Worm (Caenorhabditis elegans) whole organism, young adult: ENCODE results near the gene tag-343.

Source experiments
- B0035.1 ChIP-seq: sonication (generic microtip); optimal IDR thresholded peaks from 2 replicates; lab custom pipeline; 2016; ENCODE audit warnings: missing genetic modification characterization, mild to moderate bottlenecking, missing compliant biosample characterization, missing genotype, missing genetic modification reagents
- B0336.3 ChIP-seq: fragments of 200-800 bp; sonication (Bioruptor generic); IDR thresholded peaks from 2 replicates; pipeline ENCODE4 v1.3.6; 2022; ENCODE audit warnings: missing genetic modification characterization, missing compliant biosample characterization
- D2030.7 ChIP-seq: fragments of 200-800 bp; sonication (Bioruptor generic); IDR thresholded peaks from 2 replicates; pipeline ENCODE4 v1.3.6; 2022; ENCODE audit warnings: missing genetic modification reagents, missing genetic modification characterization, missing compliant biosample characterization
- F22D6.2 ChIP-seq: sonication (generic microtip); optimal IDR thresholded peaks from 2 replicates; lab custom pipeline; 2016; ENCODE audit warnings: mild to moderate bottlenecking, missing genetic modification characterization, missing compliant biosample characterization
- F33H1.4 ChIP-seq: fragments of 200-800 bp; sonication (Bioruptor generic); IDR thresholded peaks from 2 replicates; pipeline ENCODE4 v1.3.6; 2022; ENCODE audit warnings: missing genetic modification reagents, missing genetic modification characterization, missing compliant biosample characterization
- F37B4.10 ChIP-seq: fragments of 200-800 bp; sonication (Bioruptor generic); IDR thresholded peaks from 2 replicates; pipeline ENCODE4 v1.3.6; 2022; ENCODE audit warnings: missing genetic modification characterization, missing compliant biosample characterization
- K11D2.4 ChIP-seq: fragments of 200-800 bp; sonication (Bioruptor generic); IDR thresholded peaks from 2 replicates; pipeline ENCODE4 v1.3.6; 2022; ENCODE audit warnings: missing genetic modification reagents, missing genetic modification characterization, missing compliant biosample characterization
- T26A5.8 ChIP-seq: sonication (generic microtip); optimal IDR thresholded peaks from 2 replicates; lab custom pipeline; 2016; ENCODE audit warnings: missing genetic modification characterization, missing compliant biosample characterization
- Y53G8AR.9 ChIP-seq: fragments of 200-800 bp; sonication (Bioruptor generic); conservative IDR thresholded peaks from 2 replicates; pipeline ENCODE4 v1.3.6; 2022; ENCODE audit warnings: missing genetic modification reagents, missing genetic modification characterization, missing compliant biosample characterization
- Y79H2A.3 ChIP-seq: fragments of 200-800 bp; sonication (Bioruptor generic); conservative IDR thresholded peaks from 2 replicates; pipeline ENCODE4 v1.3.6; 2022; ENCODE audit warnings: missing genetic modification reagents, missing genetic modification characterization, missing compliant biosample characterization
- akir-1 ChIP-seq: fragments of 200-800 bp; sonication (Bioruptor generic); optimal IDR thresholded peaks from 2 replicates; lab custom pipeline; 2018; ENCODE audit warnings: mild to moderate bottlenecking, missing genetic modification characterization, moderate library complexity, missing compliant biosample characterization
- ama-1 ChIP-seq, 3 experiments: fragments of 150-350 bp in 1 of 3; sonication (generic microtip) in 2 of 3; optimal IDR thresholded peaks; 2 replicates each; lab custom pipeline; 2014 to 2018; ENCODE audit warnings: missing biosample characterization in 2 of 3, missing genetic modification characterization in 2 of 3, missing genetic modification reagents in 2 of 3
- aptf-2 ChIP-seq: fragments of 200-800 bp; sonication (Bioruptor generic); conservative IDR thresholded peaks from 2 replicates; pipeline ENCODE4 v1.3.6; 2022; ENCODE audit warnings: missing genetic modification reagents, missing genetic modification characterization, missing compliant biosample characterization
- attf-6 ChIP-seq: fragments of 200-800 bp; sonication (Bioruptor generic); IDR thresholded peaks from 2 replicates; pipeline ENCODE4 v1.3.6; 2022; ENCODE audit warnings: missing genetic modification reagents, missing genetic modification characterization, missing compliant biosample characterization
- bed-1 ChIP-seq: fragments of 200-800 bp; sonication (Bioruptor generic); IDR thresholded peaks from 2 replicates; pipeline ENCODE4 v1.3.6; 2022; ENCODE audit warnings: missing genetic modification reagents, missing genetic modification characterization, missing compliant biosample characterization
- cebp-1 ChIP-seq, 2 experiments: fragments of 200-800 bp in 1 of 2; sonication (Bioruptor generic) in 1 of 2; sonication (generic microtip) in 1 of 2; IDR thresholded peaks in 1 of 2; optimal IDR thresholded peaks in 1 of 2; 2 replicates each; pipeline versions ENCODE4 v1.3.6 to Lab custom; 2017 to 2022; ENCODE audit warnings: missing compliant biosample characterization in 2 of 2, missing genetic modification characterization in 2 of 2, mild to moderate bottlenecking in 1 of 2, missing genetic modification reagents in 1 of 2, moderate library complexity in 1 of 2
- ceh-79 ChIP-seq: sonication (generic microtip); optimal IDR thresholded peaks from 2 replicates; lab custom pipeline; 2017; ENCODE audit warnings: mild to moderate bottlenecking, missing genetic modification characterization, missing compliant biosample characterization
- dpff-1 ChIP-seq: sonication (generic microtip); optimal IDR thresholded peaks from 2 replicates; lab custom pipeline; 2017; ENCODE audit warnings: mild to moderate bottlenecking, missing genetic modification characterization, missing compliant biosample characterization
- dpl-1 ChIP-seq: fragments of 150-350 bp; optimal IDR thresholded peaks from 2 replicates; lab custom pipeline; 2014; ENCODE audit warnings: missing biosample characterization, missing genetic modification reagents, missing genetic modification characterization
- ets-4 ChIP-seq: fragments of 200-800 bp; sonication (Bioruptor generic); optimal IDR thresholded peaks from 2 replicates; lab custom pipeline; 2018; ENCODE audit warnings: mild to moderate bottlenecking, missing genetic modification characterization, missing compliant biosample characterization
- him-1 ChIP-seq: sonication (generic microtip); optimal IDR thresholded peaks from 2 replicates; lab custom pipeline; 2016; ENCODE audit warnings: missing genotype, missing genetic modification reagents, missing genetic modification characterization, missing compliant biosample characterization
- hmg-1.2 ChIP-seq: fragments of 200-800 bp; sonication (Bioruptor generic); IDR thresholded peaks from 2 replicates; pipeline ENCODE4 v1.3.6; 2022; ENCODE audit warnings: missing genetic modification reagents, missing genetic modification characterization, missing compliant biosample characterization
- hrde-1 ChIP-seq: sonication (generic microtip); optimal IDR thresholded peaks from 2 replicates; lab custom pipeline; 2016; ENCODE audit warnings: missing genetic modification characterization, mild to moderate bottlenecking, missing compliant biosample characterization, moderate library complexity, missing genotype, missing genetic modification reagents, borderline replicate concordance
- let-526 ChIP-seq: fragments of 200-800 bp; sonication (Bioruptor generic); IDR thresholded peaks from 2 replicates; pipeline ENCODE4 v1.3.6; 2022; ENCODE audit warnings: missing genetic modification reagents, missing genetic modification characterization, missing compliant biosample characterization
- lin-26 ChIP-seq: fragments of 200-800 bp; sonication (Bioruptor generic); IDR thresholded peaks from 2 replicates; pipeline ENCODE4 v1.3.6; 2022; ENCODE audit warnings: missing genetic modification reagents, missing genetic modification characterization, missing compliant biosample characterization
- madf-8 ChIP-seq: fragments of 200-800 bp; sonication (Bioruptor generic); conservative IDR thresholded peaks from 2 replicates; pipeline ENCODE4 v1.3.6; 2022; ENCODE audit warnings: missing genetic modification reagents, missing genetic modification characterization, missing compliant biosample characterization
- nfya-2 ChIP-seq: fragments of 200-800 bp; sonication (Bioruptor generic); IDR thresholded peaks from 2 replicates; pipeline ENCODE4 v1.3.6; 2022; ENCODE audit warnings: missing genetic modification reagents, missing genetic modification characterization, missing compliant biosample characterization
- nhr-90 ChIP-seq: sonication (generic microtip); optimal IDR thresholded peaks from 2 replicates; lab custom pipeline; 2016; ENCODE audit warnings: missing genotype, mild to moderate bottlenecking, missing genetic modification characterization, missing compliant biosample characterization
- pha-4 ChIP-seq: fragments of 150-350 bp; sonication (generic microtip); optimal IDR thresholded peaks from 2 replicates; lab custom pipeline; 2014; ENCODE audit warnings: missing biosample characterization, missing genetic modification reagents, missing genetic modification characterization
- rcor-1 ChIP-seq: fragments of 200-800 bp; sonication (Bioruptor generic); IDR thresholded peaks from 2 replicates; pipeline ENCODE4 v1.3.6; 2022; ENCODE audit warnings: missing genetic modification reagents, missing genetic modification characterization, missing compliant biosample characterization
- rpc-1 ChIP-seq, 2 experiments: fragments of 150-350 bp in 1 of 2; sonication (generic microtip) in 1 of 2; optimal IDR thresholded peaks; 2 replicates each; lab custom pipeline; 2014 to 2018; ENCODE audit warnings: missing biosample characterization in 1 of 2, missing genetic modification characterization in 1 of 2, missing genetic modification reagents in 1 of 2, missing genotype in 1 of 2
- sdz-38 ChIP-seq: sonication (generic microtip); optimal IDR thresholded peaks from 2 replicates; lab custom pipeline; 2016; ENCODE audit warnings: missing genotype, missing genetic modification characterization, missing compliant biosample characterization
- snpc-1.1 ChIP-seq: sonication (generic microtip); optimal IDR thresholded peaks from 2 replicates; lab custom pipeline; 2017; ENCODE audit warnings: missing genetic modification characterization, mild to moderate bottlenecking, missing compliant biosample characterization, antibody characterized with exemption, moderate library complexity, missing genotype, missing genetic modification reagents; ENCODE audit not compliant: insufficient read depth
- snpc-1.3 ChIP-seq: sonication (generic microtip); optimal IDR thresholded peaks from 2 replicates; lab custom pipeline; 2017; ENCODE audit warnings: missing genetic modification characterization, mild to moderate bottlenecking, missing compliant biosample characterization, antibody characterized with exemption, moderate library complexity, missing genotype, missing genetic modification reagents; ENCODE audit not compliant: insufficient read depth
- snpc-3.4 ChIP-seq: sonication (generic microtip); optimal IDR thresholded peaks from 2 replicates; lab custom pipeline; 2017; ENCODE audit warnings: missing genetic modification characterization, mild to moderate bottlenecking, missing compliant biosample characterization, antibody characterized with exemption, moderate library complexity, missing genotype, missing genetic modification reagents
- snpc-4 ChIP-seq, 5 experiments: fragments of 150-350 bp in 1 of 5; sonication (generic microtip) in 4 of 5; optimal IDR thresholded peaks; 2 replicates each; lab custom pipeline; 2014 to 2018; ENCODE audit warnings: missing genetic modification characterization in 5 of 5, missing biosample characterization in 3 of 5, antibody characterized with exemption in 2 of 5, mild to moderate bottlenecking in 2 of 5, missing compliant biosample characterization in 2 of 5, missing genotype in 2 of 5, moderate library complexity in 2 of 5, missing genetic modification reagents in 1 of 5
- tbp1 ChIP-seq: fragments of 200-800 bp; sonication (Bioruptor generic); optimal IDR thresholded peaks from 2 replicates; lab custom pipeline; 2018; ENCODE audit warnings: mild to moderate bottlenecking, missing genetic modification characterization, missing compliant biosample characterization
- zfh-2 ChIP-seq: fragments of 200-800 bp; sonication (Bioruptor generic); conservative IDR thresholded peaks from 2 replicates; pipeline ENCODE4 v1.3.6; 2022; ENCODE audit warnings: missing genetic modification reagents, missing genetic modification characterization, missing compliant biosample characterization

The tag-343 gene

ce11 chrX:16674632-16675031 lies at the start of gene tag-343:
Gene tag-343, minus strand, starts transcription at chrX:16674732.
- TF ChIP-seq ama-1 (optimal IDR thresholded peaks at IDR 0.05; lab: Kevin White, UChicago) (no peak), ama-1 (GFP tag; optimal IDR thresholded peaks at IDR 0.05; lab: Kevin White, UChicago) (no peak), sdz-38 (tag; lab: Kevin White, UChicago) (no peak), B0035.1 (tag; lab: Kevin White, UChicago) (no peak), F37B4.10 (GFP tag; lab: Robert Waterston, UW) (no peak), lin-26 (GFP tag; lab: Robert Waterston, UW) (no peak), F22D6.2 (tag; lab: Kevin White, UChicago) (no peak), F33H1.4 (GFP tag; lab: Robert Waterston, UW) (no peak), T26A5.8 (tag; lab: Kevin White, UChicago) (no peak), ets-4 (GFP tag; lab: Kevin White, UChicago) (no peak), Y79H2A.3 (GFP tag; lab: Robert Waterston, UW) (no peak), let-526 (no peak), dpl-1 (GFP tag; lab: Kevin White, UChicago) (no peak), nfya-2 (no peak)
- TF ChIP-seq, all 124 proteins: peak for 0

- TF ChIP-seq hmg-1.2 (peak; percentile 38; the same call in 1 of the 2 replicates), aptf-2 (GFP tag; lab: Robert Waterston, UW) (0 out of 2 replicates have a peak, but pooled peaks have one; percentile 39), D2030.7 (GFP tag; lab: Robert Waterston, UW) (peak; percentile 67), him-1 (tag; lab: Kevin White, UChicago) (peak; percentile 69), dpff-1 (tag; lab: Kevin White, UChicago) (no peak), B0336.3 (GFP tag; lab: Robert Waterston, UW) (no peak), hrde-1 (tag; lab: Kevin White, UChicago) (peak; percentile 29), nhr-90 (tag; lab: Kevin White, UChicago) (no peak), cebp-1 (GFP tag; IDR thresholded peaks at IDR 0.05; lab: Robert Waterston, UW) (no peak), cebp-1 (tag; optimal IDR thresholded peaks at IDR 0.05; lab: Kevin White, UChicago) (no peak), snpc-1.1 (tag; lab: Kevin White, UChicago) (peak; percentile 95), ceh-79 (tag; lab: Kevin White, UChicago) (no peak), K11D2.4 (no peak), Y53G8AR.9 (0 out of 2 replicates have a peak, but pooled peaks have one; percentile 55), madf-8 (GFP tag; lab: Robert Waterston, UW) (no peak), attf-6 (GFP tag; lab: Robert Waterston, UW) (no peak), tbp1 (GFP tag; lab: Kevin White, UChicago) (peak; percentile 41), rpc-1 (optimal IDR thresholded peaks at IDR 0.05; lab: Kevin White, UChicago) (no peak), rpc-1 (tag; optimal IDR thresholded peaks at IDR 0.05; lab: Kevin White, UChicago) (peak; percentile 7), snpc-4 (GFP tag; optimal IDR thresholded peaks at IDR 0.05; lab: Kevin White, UChicago) (peak; percentile 96), snpc-4 (tag; optimal IDR thresholded peaks at IDR 0.05; lab: Kevin White, UChicago) (peak; percentile 81 to 96 (median 94)), bed-1 (GFP tag; lab: Robert Waterston, UW) (no peak), ets-4 (GFP tag; lab: Kevin White, UChicago) (no peak), pha-4 (tag; lab: Kevin White, UChicago) (no peak), rcor-1 (GFP tag; lab: Robert Waterston, UW) (0 out of 2 replicates have a peak, but pooled peaks have one; percentile 31), snpc-1.3 (tag; lab: Kevin White, UChicago) (peak; percentile 90), snpc-3.4 (tag; lab: Kevin White, UChicago) (peak; percentile 93), zfh-2 (GFP tag; lab: Robert Waterston, UW) (no peak), akir-1 (GFP tag; lab: Kevin White, UChicago) (no peak)
These were observed 47.4 kb upstream of the tag-343 start for ce11 chrX:16721930-16722329.
